Worm (Caenorhabditis elegans) whole organism, midembryonic: ENCODE measurements around the gene Y66A7A.4.

Experiments used
- T22C8.4 ChIP-seq: fragments of 200-800 bp; sonication (Bioruptor generic); IDR thresholded peaks from 2 replicates; pipeline ENCODE4 v1.3.6; 2022; ENCODE audit warnings: missing genetic modification characterization, missing compliant biosample characterization
- flt-1 ChIP-seq: fragments of 200-800 bp; sonication (Bioruptor generic); IDR thresholded peaks from 2 replicates; pipeline ENCODE4 v1.3.6; 2022; ENCODE audit warnings: missing genetic modification characterization, missing compliant biosample characterization
- tab-1 ChIP-seq: fragments of 200-800 bp; sonication (Bioruptor generic); IDR thresholded peaks from 2 replicates; pipeline ENCODE4 v1.3.6; 2022; ENCODE audit warnings: missing genetic modification characterization, missing compliant biosample characterization
- ztf-23 ChIP-seq: fragments of 200-800 bp; sonication (Bioruptor generic); IDR thresholded peaks from 2 replicates; pipeline ENCODE4 v1.3.6; 2022; ENCODE audit warnings: missing genetic modification reagents, missing genetic modification characterization, missing compliant biosample characterization
- ztf-29 ChIP-seq: fragments of 200-800 bp; sonication (Bioruptor generic); IDR thresholded peaks from 2 replicates; pipeline ENCODE4 v1.3.6; 2022; ENCODE audit warnings: missing genetic modification reagents, missing genetic modification characterization, missing compliant biosample characterization

- TF ChIP-seq ztf-29: no peak
- no peak for TF ChIP-seq tab-1 (GFP tag; lab: Robert Waterston, UW)
- no peak for TF ChIP-seq T22C8.4 (GFP tag; lab: Robert Waterston, UW)
- TF ChIP-seq flt-1: no peak
- no peak for TF ChIP-seq ztf-23
Measured at ce11 chrIII:11657185-11657817, 44.9 kb downstream of the Y66A7A.4 start, which contains the start of gene crh-1.
